Worm (Caenorhabditis elegans): ENCODE results near the gene mtx-2.

ce11 chrIII:7792209-7792608, 28.8 kb upstream of the mtx-2 start:
- TF ChIP-seq nhr-21 (tag; optimal IDR thresholded peaks at IDR 0.05): no peak
- TF ChIP-seq ama-1 (optimal IDR thresholded peaks at IDR 0.05): no peak
- TF ChIP-seq skn-1 (tag; optimal IDR thresholded peaks at IDR 0.05): no peak
- no peak for TF ChIP-seq nhr-6 (tag; optimal IDR thresholded peaks at IDR 0.05)
- TF ChIP-seq ceh-82 (tag; optimal IDR thresholded peaks at IDR 0.05): no peak

Data from whole organism, L2 larva.